Worm (Caenorhabditis elegans) whole organism, late embryonic: ENCODE results near the gene srw-63.
A peak's percentile ranks its signal among the peaks of the same experiment; 100 is the strongest.

Experiments used
- C38D4.7 ChIP-seq: fragments of 200-800 bp; sonication (Bioruptor generic); optimal IDR thresholded peaks from 2 replicates; lab custom pipeline; 2018; ENCODE audit warnings: mild to moderate bottlenecking, missing genetic modification characterization, moderate library complexity, missing compliant biosample characterization
- K09A11.1 ChIP-seq: sonication (generic microtip); optimal IDR thresholded peaks from 2 replicates; lab custom pipeline; 2017; ENCODE audit warnings: antibody characterized with exemption, mild to moderate bottlenecking, missing genetic modification characterization, missing compliant biosample characterization; ENCODE audit not compliant: insufficient read depth
- T23F11.4 ChIP-seq: fragments of 200-800 bp; sonication (Bioruptor generic); optimal IDR thresholded peaks from 2 replicates; lab custom pipeline; 2018; ENCODE audit warnings: mild to moderate bottlenecking, missing genetic modification characterization, missing compliant biosample characterization
- ama-1 ChIP-seq: fragments of 150-350 bp; optimal IDR thresholded peaks from 2 replicates; lab custom pipeline; 2014
- ceh-14 ChIP-seq: sonication (generic microtip); optimal IDR thresholded peaks from 2 replicates; lab custom pipeline; 2016; ENCODE audit warnings: missing genotype, missing genetic modification characterization, missing compliant biosample characterization
- ceh-18 ChIP-seq: sonication (generic microtip); optimal IDR thresholded peaks from 2 replicates; lab custom pipeline; 2016; ENCODE audit warnings: missing genetic modification characterization, missing compliant biosample characterization
- ceh-19 ChIP-seq: fragments of 200-800 bp; sonication (Bioruptor generic); optimal IDR thresholded peaks from 2 replicates; lab custom pipeline; 2018; ENCODE audit warnings: mild to moderate bottlenecking, missing genetic modification characterization, missing compliant biosample characterization
- ceh-2 ChIP-seq: sonication (generic microtip); optimal IDR thresholded peaks from 2 replicates; lab custom pipeline; 2016; ENCODE audit warnings: missing genotype, missing genetic modification characterization, missing compliant biosample characterization
- ceh-22 ChIP-seq: sonication (generic microtip); optimal IDR thresholded peaks from 2 replicates; lab custom pipeline; 2017; ENCODE audit warnings: missing biosample characterization, missing genetic modification characterization
- ceh-31 ChIP-seq: sonication (generic microtip); optimal IDR thresholded peaks from 2 replicates; lab custom pipeline; 2016; ENCODE audit warnings: missing genetic modification characterization, missing compliant biosample characterization
- ceh-34 ChIP-seq: sonication (generic microtip); optimal IDR thresholded peaks from 2 replicates; lab custom pipeline; 2016; ENCODE audit warnings: mild to moderate bottlenecking, missing genetic modification characterization, missing compliant biosample characterization
- ceh-48 ChIP-seq: sonication (generic microtip); optimal IDR thresholded peaks from 2 replicates; lab custom pipeline; 2016; ENCODE audit warnings: missing genetic modification characterization, inconsistent platforms, missing compliant biosample characterization
- ceh-6 ChIP-seq: fragments of 200-800 bp; sonication (Bioruptor generic); optimal IDR thresholded peaks from 2 replicates; lab custom pipeline; 2018; ENCODE audit warnings: mild to moderate bottlenecking, missing genetic modification characterization, missing compliant biosample characterization
- ceh-9 ChIP-seq: sonication (generic microtip); optimal IDR thresholded peaks from 2 replicates; lab custom pipeline; 2016; ENCODE audit warnings: mild to moderate bottlenecking, missing genetic modification characterization, inconsistent platforms, missing compliant biosample characterization
- dmd-4 ChIP-seq: sonication (generic microtip); optimal IDR thresholded peaks from 2 replicates; lab custom pipeline; 2016; ENCODE audit warnings: borderline replicate concordance, missing genetic modification characterization, missing compliant biosample characterization
- dve-1 ChIP-seq: sonication (generic microtip); optimal IDR thresholded peaks from 2 replicates; lab custom pipeline; 2017; ENCODE audit warnings: antibody characterized with exemption, mild to moderate bottlenecking, missing genetic modification characterization, missing compliant biosample characterization
- elt-2 ChIP-seq: sonication (generic microtip); optimal IDR thresholded peaks from 2 replicates; lab custom pipeline; 2016; ENCODE audit warnings: missing genetic modification reagents, missing genetic modification characterization, missing compliant biosample characterization
- elt-4 ChIP-seq: sonication (generic microtip); optimal IDR thresholded peaks from 2 replicates; lab custom pipeline; 2016; ENCODE audit warnings: missing genetic modification characterization, missing compliant biosample characterization
- eyg-1 ChIP-seq: sonication (generic microtip); optimal IDR thresholded peaks from 2 replicates; lab custom pipeline; 2016; ENCODE audit warnings: missing genotype, missing genetic modification characterization, missing compliant biosample characterization
- fax-1 ChIP-seq: sonication (generic microtip); optimal IDR thresholded peaks from 2 replicates; lab custom pipeline; 2016; ENCODE audit warnings: missing genotype, missing genetic modification characterization, missing compliant biosample characterization
- fkh-6 ChIP-seq: sonication (generic microtip); optimal IDR thresholded peaks from 2 replicates; lab custom pipeline; 2016; ENCODE audit warnings: missing genetic modification characterization, missing compliant biosample characterization
- gmeb-2 ChIP-seq: sonication (generic microtip); optimal IDR thresholded peaks from 2 replicates; lab custom pipeline; 2016; ENCODE audit warnings: missing genetic modification characterization, inconsistent platforms, missing compliant biosample characterization
- hlh-15 ChIP-seq: sonication (generic microtip); optimal IDR thresholded peaks from 2 replicates; lab custom pipeline; 2016; ENCODE audit warnings: missing genetic modification characterization, missing compliant biosample characterization
- hlh-30 ChIP-seq: sonication (generic microtip); optimal IDR thresholded peaks from 2 replicates; lab custom pipeline; 2017; ENCODE audit warnings: antibody characterized with exemption, missing genetic modification characterization, missing compliant biosample characterization; ENCODE audit not compliant: insufficient read depth
- hlh-8 ChIP-seq: sonication (generic microtip); optimal IDR thresholded peaks from 2 replicates; lab custom pipeline; 2016; ENCODE audit warnings: missing genotype, missing genetic modification characterization, missing compliant biosample characterization
- lim-6 ChIP-seq: sonication (generic microtip); optimal IDR thresholded peaks from 2 replicates; lab custom pipeline; 2016; ENCODE audit warnings: missing genetic modification characterization, missing compliant biosample characterization
- lin-11 ChIP-seq: fragments of 200-800 bp; sonication (Bioruptor generic); optimal IDR thresholded peaks from 2 replicates; lab custom pipeline; 2018; ENCODE audit warnings: mild to moderate bottlenecking, missing genetic modification characterization, missing compliant biosample characterization
- nfya-1 ChIP-seq: sonication (generic microtip); optimal IDR thresholded peaks from 2 replicates; lab custom pipeline; 2017; ENCODE audit warnings: missing genetic modification characterization, mild to moderate bottlenecking, missing compliant biosample characterization, antibody characterized with exemption, moderate library complexity
- nhr-232 ChIP-seq: sonication (generic microtip); optimal IDR thresholded peaks from 2 replicates; lab custom pipeline; 2016; ENCODE audit warnings: missing genetic modification characterization, missing compliant biosample characterization
- pag-3 ChIP-seq: sonication (generic microtip); optimal IDR thresholded peaks from 2 replicates; lab custom pipeline; 2016; ENCODE audit warnings: missing compliant biosample characterization, missing genetic modification characterization, borderline replicate concordance
- pat-9 ChIP-seq: fragments of 200-800 bp; sonication (Bioruptor generic); optimal IDR thresholded peaks from 2 replicates; lab custom pipeline; 2018; ENCODE audit warnings: mild to moderate bottlenecking, missing genetic modification characterization, moderate library complexity, missing compliant biosample characterization
- pax-1 ChIP-seq: fragments of 150-350 bp; optimal IDR thresholded peaks from 2 replicates; lab custom pipeline; 2014; ENCODE audit warnings: missing biosample characterization, missing genetic modification characterization
- pha-2 ChIP-seq: sonication (generic microtip); optimal IDR thresholded peaks from 2 replicates; lab custom pipeline; 2017; ENCODE audit warnings: mild to moderate bottlenecking, missing genetic modification characterization, missing compliant biosample characterization
- pros-1 ChIP-seq: fragments of 150-350 bp; optimal IDR thresholded peaks from 2 replicates; lab custom pipeline; 2014; ENCODE audit warnings: missing biosample characterization, missing genetic modification reagents, missing genetic modification characterization
- ref-2 ChIP-seq: sonication (generic microtip); optimal IDR thresholded peaks from 2 replicates; lab custom pipeline; 2016; ENCODE audit warnings: missing genetic modification characterization, missing compliant biosample characterization
- rnt-1 ChIP-seq: sonication (generic microtip); optimal IDR thresholded peaks from 2 replicates; lab custom pipeline; 2016; ENCODE audit warnings: missing genetic modification characterization, missing compliant biosample characterization
- sox-2 ChIP-seq: fragments of 200-800 bp; sonication (Bioruptor generic); IDR thresholded peaks from 2 replicates; pipeline ENCODE4 v1.3.6; 2022; ENCODE audit warnings: missing genetic modification reagents, missing genetic modification characterization, missing compliant biosample characterization
- sox-4 ChIP-seq: sonication (generic microtip); optimal IDR thresholded peaks from 2 replicates; lab custom pipeline; 2017; ENCODE audit warnings: mild to moderate bottlenecking, missing genetic modification characterization, inconsistent platforms, missing compliant biosample characterization
- syd-9 ChIP-seq: sonication (generic microtip); optimal IDR thresholded peaks from 2 replicates; lab custom pipeline; 2016; ENCODE audit warnings: mild to moderate bottlenecking, missing genetic modification characterization, moderate library complexity, missing compliant biosample characterization
- tbx-2 ChIP-seq: sonication (generic microtip); optimal IDR thresholded peaks from 2 replicates; lab custom pipeline; 2016; ENCODE audit warnings: missing genetic modification characterization, missing compliant biosample characterization
- ttx-3 ChIP-seq: sonication (generic microtip); optimal IDR thresholded peaks from 2 replicates; lab custom pipeline; 2016; ENCODE audit warnings: missing genetic modification reagents, missing genetic modification characterization, missing compliant biosample characterization
- unc-3 ChIP-seq, 2 experiments: fragments of 200-800 bp in 1 of 2; sonication (Bioruptor generic) in 1 of 2; sonication (generic microtip) in 1 of 2; conservative IDR thresholded peaks in 1 of 2; optimal IDR thresholded peaks in 1 of 2; 2 replicates each; pipeline versions ENCODE4 v1.3.6 to Lab custom; 2016 to 2022; ENCODE audit warnings: missing compliant biosample characterization in 2 of 2, missing genetic modification characterization in 2 of 2, missing genetic modification reagents in 1 of 2
- unc-42 ChIP-seq: sonication (generic microtip); optimal IDR thresholded peaks from 2 replicates; lab custom pipeline; 2016; ENCODE audit warnings: missing genotype, missing genetic modification characterization, missing compliant biosample characterization
- unc-55 ChIP-seq: sonication (generic microtip); optimal IDR thresholded peaks from 2 replicates; lab custom pipeline; 2017; ENCODE audit warnings: missing biosample characterization, missing genetic modification reagents, missing genetic modification characterization
- zip-5 ChIP-seq: sonication (generic microtip); optimal IDR thresholded peaks from 2 replicates; lab custom pipeline; 2016; ENCODE audit warnings: missing genetic modification characterization, missing compliant biosample characterization

Gene srw-63

DNA sequence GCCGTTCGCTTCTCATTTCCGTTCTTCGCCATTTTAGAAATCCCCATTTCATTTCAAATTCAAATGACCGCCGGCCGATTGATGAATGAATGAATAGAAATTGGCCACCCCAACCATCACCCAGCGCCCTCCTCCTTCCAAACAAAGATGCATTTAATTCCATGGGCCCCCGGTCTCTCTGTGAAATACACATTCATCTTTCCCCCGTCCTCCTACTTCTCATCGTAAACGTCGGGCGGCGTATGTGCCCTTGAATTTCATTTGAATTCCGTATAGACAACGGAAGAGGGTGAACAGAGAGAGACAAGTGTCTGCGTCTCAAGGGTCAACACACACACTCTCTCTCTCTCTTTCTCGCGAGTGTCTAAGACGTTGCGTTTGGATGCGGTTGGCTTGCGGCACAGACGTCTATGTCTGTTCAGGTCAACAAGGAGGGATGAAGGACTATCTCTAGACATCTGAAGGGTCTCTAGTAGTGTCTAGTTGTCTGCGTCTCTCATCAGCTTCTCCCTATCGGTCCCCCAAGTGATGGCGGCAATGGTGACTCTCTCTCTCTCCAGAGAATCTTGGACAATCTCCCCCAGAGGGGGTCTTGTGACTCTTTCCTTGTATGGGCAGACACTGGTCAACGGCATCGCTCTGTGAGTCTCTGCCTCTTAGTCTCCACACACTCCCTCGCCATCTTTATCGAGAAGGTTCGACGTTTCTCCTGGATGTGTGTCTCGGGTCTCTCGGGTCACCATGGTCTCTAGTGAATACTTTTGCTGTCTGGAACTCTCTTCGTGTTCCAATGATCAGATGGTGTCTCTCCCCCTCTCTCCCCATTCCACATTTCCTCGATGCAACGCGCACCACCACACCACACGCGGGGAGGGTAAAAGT lies 17.1 kb upstream of the srw-63 start:
- TF ChIP-seq gmeb-2 (tag; lab: Kevin White, UChicago) (peak; percentile 6), hlh-8 (peak; percentile 44), lim-6 (tag; lab: Kevin White, UChicago) (peak; percentile 75), ama-1 (lab: Kevin White, UChicago) (peak; percentile 84), ceh-6 (peak; percentile 47), pha-2 (tag; lab: Kevin White, UChicago) (no peak), elt-2 (peak; percentile 22), unc-3 (GFP tag; conservative IDR thresholded peaks at IDR 0.05; lab: Robert Waterston, UW) (peak; percentile 74), unc-3 (tag; optimal IDR thresholded peaks at IDR 0.05; lab: Kevin White, UChicago) (peak; percentile 59), ceh-22 (peak; percentile 38), eyg-1 (tag; lab: Kevin White, UChicago) (peak; percentile 35), fkh-6 (peak; percentile 37), K09A11.1 (tag; lab: Kevin White, UChicago) (peak; percentile 58), zip-5 (tag; lab: Kevin White, UChicago) (no peak), nhr-232 (tag; lab: Kevin White, UChicago) (no peak), elt-4 (tag; lab: Kevin White, UChicago) (no peak), ceh-14 (peak; percentile 71), ceh-19 (GFP tag; lab: Kevin White, UChicago) (peak; percentile 36), ceh-31 (tag; lab: Kevin White, UChicago) (peak; percentile 79), ceh-9 (no peak), ref-2 (peak; percentile 54), pag-3 (tag; lab: Kevin White, UChicago) (peak; percentile 40), T23F11.4 (GFP tag; lab: Kevin White, UChicago) (peak; percentile 39), unc-42 (tag; lab: Kevin White, UChicago) (peak; percentile 77), pros-1 (tag; lab: Kevin White, UChicago) (peak; percentile 86), fax-1 (tag; lab: Kevin White, UChicago) (no peak), ceh-48 (tag; lab: Kevin White, UChicago) (no peak), lin-11 (no peak), hlh-15 (tag; lab: Kevin White, UChicago) (no peak), rnt-1 (tag; lab: Kevin White, UChicago) (peak; percentile 97), unc-55 (GFP tag; lab: Kevin White, UChicago) (peak; percentile 94), ceh-2 (tag; lab: Kevin White, UChicago) (peak; percentile 58), hlh-30 (tag; lab: Kevin White, UChicago) (peak; percentile 91), nfya-1 (tag; lab: Kevin White, UChicago) (peak; percentile 84), ttx-3 (peak; percentile 29), C38D4.7 (GFP tag; lab: Kevin White, UChicago) (no peak), pax-1 (peak; percentile 84), dve-1 (tag; lab: Kevin White, UChicago) (no peak), sox-4 (tag; lab: Kevin White, UChicago) (no peak), tbx-2 (tag; lab: Kevin White, UChicago) (peak; percentile 66), syd-9 (tag; lab: Kevin White, UChicago) (peak; percentile 19), ceh-34 (tag; lab: Kevin White, UChicago) (peak; percentile 62), sox-2 (peak; percentile 81), pat-9 (tag; lab: Kevin White, UChicago) (no peak), dmd-4 (tag; lab: Kevin White, UChicago) (no peak), ceh-18 (tag; lab: Kevin White, UChicago) (peak; percentile 2)
